Worm (Caenorhabditis elegans) whole organism, L2 larva: ENCODE data around the gene nspd-4.

ENCODE experiments used
- C34F6.9 ChIP-seq: fragments of 150-350 bp; optimal IDR thresholded peaks from 2 replicates; lab custom pipeline; 2014; ENCODE audit warnings: missing biosample characterization, missing genetic modification characterization
- F13H6.1 ChIP-seq: sonication (generic microtip); optimal IDR thresholded peaks from 2 replicates; lab custom pipeline; 2016; ENCODE audit warnings: missing genetic modification characterization, missing compliant biosample characterization
- R02D3.7 ChIP-seq: fragments of 150-350 bp; optimal IDR thresholded peaks from 2 replicates; lab custom pipeline; 2014; ENCODE audit warnings: missing biosample characterization, missing genetic modification characterization
- ZK546.5 ChIP-seq: sonication (generic microtip); optimal IDR thresholded peaks from 2 replicates; lab custom pipeline; 2017; ENCODE audit warnings: missing biosample characterization, missing genetic modification characterization
- ama-1 ChIP-seq: fragments of 150-350 bp; optimal IDR thresholded peaks from 2 replicates; lab custom pipeline; 2018; ENCODE audit warnings: inconsistent platforms
- mbf-1 ChIP-seq: sonication (generic microtip); optimal IDR thresholded peaks from 2 replicates; lab custom pipeline; 2017; ENCODE audit warnings: missing biosample characterization, missing genetic modification characterization
- nhr-129 ChIP-seq: fragments of 150-350 bp; optimal IDR thresholded peaks from 2 replicates; lab custom pipeline; 2014; ENCODE audit warnings: missing biosample characterization, missing genetic modification characterization
- nhr-237 ChIP-seq: fragments of 150-350 bp; optimal IDR thresholded peaks from 2 replicates; lab custom pipeline; 2014; ENCODE audit warnings: missing biosample characterization, missing genetic modification characterization
- nhr-6 ChIP-seq: fragments of 150-350 bp; optimal IDR thresholded peaks from 2 replicates; lab custom pipeline; 2014; ENCODE audit warnings: missing biosample characterization, missing genetic modification characterization
- snpc-4 ChIP-seq: fragments of 150-350 bp; optimal IDR thresholded peaks from 2 replicates; lab custom pipeline; 2014; ENCODE audit warnings: missing biosample characterization, missing genetic modification characterization
- unc-62 ChIP-seq: fragments of 150-350 bp; optimal IDR thresholded peaks from 2 replicates; lab custom pipeline; 2014; ENCODE audit warnings: missing biosample characterization, missing genetic modification reagents, missing genetic modification characterization
- zag-1 ChIP-seq: fragments of 150-350 bp; optimal IDR thresholded peaks from 2 replicates; lab custom pipeline; 2014; ENCODE audit warnings: missing biosample characterization, missing genetic modification characterization

- TF ChIP-seq nhr-6 (tag; lab: Kevin White, UChicago) (no peak), R02D3.7 (tag; lab: Kevin White, UChicago) (no peak), snpc-4 (peak; percentile 54), C34F6.9 (tag; lab: Kevin White, UChicago) (peak; percentile 56), F13H6.1 (tag; lab: Kevin White, UChicago) (no peak), ama-1 (lab: Kevin White, UChicago) (no peak), zag-1 (tag; lab: Kevin White, UChicago) (no peak), nhr-129 (tag; lab: Kevin White, UChicago) (no peak), nhr-237 (tag; lab: Kevin White, UChicago) (no peak), ZK546.5 (tag; lab: Kevin White, UChicago) (no peak), unc-62 (no peak), mbf-1 (no peak)
Observed at ce11 chrII:4827734-4828609, 14.4 kb upstream of the nspd-4 start, which contains the start of the genes fbxb-88 and tbck-1.
